Worm (Caenorhabditis elegans) whole organism, L1 larva: ENCODE results near the gene vha-19.

Experiments used
- alr-1 ChIP-seq: fragments of 200-800 bp; sonication (Bioruptor generic); optimal IDR thresholded peaks from 2 replicates; lab custom pipeline; 2018; ENCODE audit warnings: borderline replicate concordance, mild to moderate bottlenecking, missing genetic modification characterization, missing compliant biosample characterization
- ama-1 ChIP-seq: fragments of 150-350 bp; optimal IDR thresholded peaks from 2 replicates; lab custom pipeline; 2014
- lin-39 ChIP-seq: fragments of 150-350 bp; optimal IDR thresholded peaks from 2 replicates; lab custom pipeline; 2014; ENCODE audit warnings: missing biosample characterization, missing genetic modification reagents, missing genetic modification characterization
- lsy-2 ChIP-seq, 2 experiments: fragments of 150-350 bp; optimal IDR thresholded peaks; 2 replicates each; lab custom pipeline; 2014; ENCODE audit warnings: missing biosample characterization in 2 of 2, missing genetic modification characterization in 2 of 2
- mab-9 ChIP-seq: fragments of 200-800 bp; sonication (Bioruptor generic); IDR thresholded peaks from 2 replicates; pipeline ENCODE4 v1.3.6; 2022; ENCODE audit warnings: missing genetic modification reagents, missing genetic modification characterization, missing compliant biosample characterization
- nhr-47 ChIP-seq: sonication (generic microtip); optimal IDR thresholded peaks from 2 replicates; lab custom pipeline; 2016; ENCODE audit warnings: mild to moderate bottlenecking, missing genetic modification characterization, moderate library complexity, missing compliant biosample characterization
- nhr-76 ChIP-seq: sonication (generic microtip); optimal IDR thresholded peaks from 2 replicates; lab custom pipeline; 2017; ENCODE audit warnings: missing biosample characterization, missing genetic modification characterization
- nhr-77 ChIP-seq: fragments of 150-350 bp; optimal IDR thresholded peaks from 2 replicates; lab custom pipeline; 2014; ENCODE audit warnings: missing biosample characterization, missing genetic modification characterization
- snpc-4 ChIP-seq: fragments of 150-350 bp; optimal IDR thresholded peaks from 2 replicates; lab custom pipeline; 2014; ENCODE audit warnings: missing biosample characterization, missing genetic modification characterization
- snu-23 ChIP-seq: sonication (generic microtip); optimal IDR thresholded peaks from 2 replicates; lab custom pipeline; 2016; ENCODE audit warnings: missing genetic modification characterization, missing compliant biosample characterization
- ztf-4 ChIP-seq: fragments of 150-350 bp; optimal IDR thresholded peaks from 2 replicates; lab custom pipeline; 2014; ENCODE audit warnings: missing biosample characterization, missing genetic modification characterization

DNA sequence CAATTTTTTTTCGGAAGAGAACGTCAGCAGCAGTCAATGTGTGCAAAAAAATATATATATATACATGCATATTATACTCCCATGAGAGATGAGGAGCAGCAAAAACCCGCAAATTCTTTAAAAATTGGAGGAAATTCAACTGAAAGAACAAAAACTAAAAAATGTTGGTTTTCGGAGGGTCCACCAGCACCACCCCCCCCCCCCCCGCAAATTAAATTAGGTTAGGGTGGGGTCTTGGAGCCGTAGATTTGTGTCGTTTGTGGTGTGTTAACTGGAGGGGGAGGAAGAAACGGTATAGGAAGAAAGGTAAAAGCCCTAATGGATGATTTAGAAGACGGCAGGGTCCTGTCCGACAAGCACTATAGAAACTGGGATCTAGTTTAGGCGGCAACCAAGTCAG is 20.7 kb upstream of the vha-19 start:
- no peak for TF ChIP-seq snpc-4 (tag; lab: Kevin White, UChicago)
- no peak for TF ChIP-seq lsy-2 (tag; optimal IDR thresholded peaks at IDR 0.05; lab: Kevin White, UChicago)
- TF ChIP-seq ama-1 (lab: Kevin White, UChicago): no peak
- TF ChIP-seq mab-9 (GFP tag; lab: Robert Waterston, UW): no peak
- TF ChIP-seq nhr-77 (tag; lab: Kevin White, UChicago): no peak
- TF ChIP-seq nhr-76 (tag; lab: Kevin White, UChicago): no peak
- no peak for TF ChIP-seq lin-39 (tag; lab: Kevin White, UChicago)
- TF ChIP-seq snu-23 (GFP tag; lab: Kevin White, UChicago): no peak
- no peak for TF ChIP-seq alr-1 (tag; lab: Kevin White, UChicago)
- no peak for TF ChIP-seq nhr-47 (tag; lab: Kevin White, UChicago)
- no peak for TF ChIP-seq ztf-4
